Worm (Caenorhabditis elegans) whole organism, young adult: ENCODE data around the gene C18H9.5.

ENCODE experiments used
- B0019.2 ChIP-seq: fragments of 200-800 bp; sonication (Bioruptor generic); conservative IDR thresholded peaks from 2 replicates; pipeline ENCODE4 v1.3.6; 2022; ENCODE audit warnings: missing genetic modification reagents, missing genetic modification characterization, missing compliant biosample characterization
- D2030.7 ChIP-seq: fragments of 200-800 bp; sonication (Bioruptor generic); IDR thresholded peaks from 2 replicates; pipeline ENCODE4 v1.3.6; 2022; ENCODE audit warnings: missing genetic modification reagents, missing genetic modification characterization, missing compliant biosample characterization
- F49E8.2 ChIP-seq: sonication (generic microtip); optimal IDR thresholded peaks from 3 replicates; lab custom pipeline; 2017; ENCODE audit warnings: missing genetic modification characterization, mild to moderate bottlenecking, missing compliant biosample characterization, antibody characterized with exemption, moderate library complexity; ENCODE audit not compliant: insufficient read depth
- Y53G8AR.9 ChIP-seq: fragments of 200-800 bp; sonication (Bioruptor generic); conservative IDR thresholded peaks from 2 replicates; pipeline ENCODE4 v1.3.6; 2022; ENCODE audit warnings: missing genetic modification reagents, missing genetic modification characterization, missing compliant biosample characterization
- Y56A3A.18 ChIP-seq: fragments of 200-800 bp; sonication (Bioruptor generic); IDR thresholded peaks from 2 replicates; pipeline ENCODE4 v1.3.6; 2022; ENCODE audit warnings: missing genetic modification reagents, missing genetic modification characterization, missing compliant biosample characterization
- ZK185.1 ChIP-seq: sonication (generic microtip); optimal IDR thresholded peaks from 2 replicates; lab custom pipeline; 2016; ENCODE audit warnings: mild to moderate bottlenecking, missing genetic modification characterization, missing compliant biosample characterization; ENCODE audit not compliant: poor library complexity, severe bottlenecking
- atf-7 ChIP-seq: sonication (generic microtip); optimal IDR thresholded peaks from 2 replicates; lab custom pipeline; 2017; ENCODE audit warnings: mild to moderate bottlenecking, missing genetic modification characterization, missing compliant biosample characterization
- cebp-1 ChIP-seq, 2 experiments: fragments of 200-800 bp in 1 of 2; sonication (Bioruptor generic) in 1 of 2; sonication (generic microtip) in 1 of 2; IDR thresholded peaks in 1 of 2; optimal IDR thresholded peaks in 1 of 2; 2 replicates each; pipeline versions ENCODE4 v1.3.6 to Lab custom; 2017 to 2022; ENCODE audit warnings: missing compliant biosample characterization in 2 of 2, missing genetic modification characterization in 2 of 2, mild to moderate bottlenecking in 1 of 2, missing genetic modification reagents in 1 of 2, moderate library complexity in 1 of 2
- ceh-58 ChIP-seq: fragments of 200-800 bp; sonication (Bioruptor generic); IDR thresholded peaks from 2 replicates; pipeline ENCODE4 v1.3.6; 2022; ENCODE audit warnings: missing genetic modification characterization, missing compliant biosample characterization
- dox-1 ChIP-seq: fragments of 200-800 bp; sonication (Bioruptor generic); IDR thresholded peaks from 2 replicates; pipeline ENCODE4 v1.3.6; 2022; ENCODE audit warnings: missing genetic modification reagents, missing genetic modification characterization, missing compliant biosample characterization
- egl-18 ChIP-seq: fragments of 200-800 bp; sonication (Bioruptor generic); IDR thresholded peaks from 2 replicates; pipeline ENCODE4 v1.3.6; 2022; ENCODE audit warnings: missing genetic modification reagents, missing genetic modification characterization, missing compliant biosample characterization
- egrh-3 ChIP-seq: fragments of 200-800 bp; sonication (Bioruptor generic); IDR thresholded peaks from 2 replicates; pipeline ENCODE4 v1.3.6; 2022; ENCODE audit warnings: missing genetic modification reagents, missing genetic modification characterization, missing compliant biosample characterization
- ets-4 ChIP-seq: fragments of 200-800 bp; sonication (Bioruptor generic); optimal IDR thresholded peaks from 2 replicates; lab custom pipeline; 2018; ENCODE audit warnings: mild to moderate bottlenecking, missing genetic modification characterization, missing compliant biosample characterization
- gei-17 ChIP-seq: fragments of 200-800 bp; sonication (Bioruptor generic); optimal IDR thresholded peaks from 2 replicates; lab custom pipeline; 2018; ENCODE audit warnings: mild to moderate bottlenecking, missing genetic modification characterization, missing compliant biosample characterization
- hlh-12 ChIP-seq: sonication (generic microtip); optimal IDR thresholded peaks from 2 replicates; lab custom pipeline; 2016; ENCODE audit warnings: missing genetic modification characterization, missing compliant biosample characterization
- hmg-1.2 ChIP-seq: fragments of 200-800 bp; sonication (Bioruptor generic); IDR thresholded peaks from 2 replicates; pipeline ENCODE4 v1.3.6; 2022; ENCODE audit warnings: missing genetic modification reagents, missing genetic modification characterization, missing compliant biosample characterization
- hrde-1 ChIP-seq: sonication (generic microtip); optimal IDR thresholded peaks from 2 replicates; lab custom pipeline; 2016; ENCODE audit warnings: missing genetic modification characterization, mild to moderate bottlenecking, missing compliant biosample characterization, moderate library complexity, missing genotype, missing genetic modification reagents, borderline replicate concordance
- lsy-27 ChIP-seq: sonication (generic microtip); optimal IDR thresholded peaks from 2 replicates; lab custom pipeline; 2017; ENCODE audit warnings: missing genetic modification characterization, mild to moderate bottlenecking, missing compliant biosample characterization, antibody characterized with exemption, missing genotype, borderline replicate concordance; ENCODE audit not compliant: insufficient read depth
- madf-8 ChIP-seq: fragments of 200-800 bp; sonication (Bioruptor generic); conservative IDR thresholded peaks from 2 replicates; pipeline ENCODE4 v1.3.6; 2022; ENCODE audit warnings: missing genetic modification reagents, missing genetic modification characterization, missing compliant biosample characterization
- mxl-1 ChIP-seq: sonication (generic microtip); optimal IDR thresholded peaks from 2 replicates; lab custom pipeline; 2016; ENCODE audit warnings: missing genetic modification characterization, missing compliant biosample characterization
- nhr-80 ChIP-seq: sonication (generic microtip); optimal IDR thresholded peaks from 2 replicates; lab custom pipeline; 2016; ENCODE audit warnings: missing genetic modification characterization, missing compliant biosample characterization
- pbrm-1 ChIP-seq: fragments of 200-800 bp; sonication (Bioruptor generic); IDR thresholded peaks from 2 replicates; pipeline ENCODE4 v1.3.6; 2022; ENCODE audit warnings: missing genetic modification reagents, missing genetic modification characterization, missing compliant biosample characterization
- repo-1 ChIP-seq: sonication (generic microtip); optimal IDR thresholded peaks from 2 replicates; lab custom pipeline; 2017; ENCODE audit warnings: mild to moderate bottlenecking, missing genetic modification characterization, missing compliant biosample characterization
- somi-1 ChIP-seq: fragments of 200-800 bp; sonication (Bioruptor generic); optimal IDR thresholded peaks from 2 replicates; lab custom pipeline; 2018; ENCODE audit warnings: mild to moderate bottlenecking, missing genetic modification characterization, missing compliant biosample characterization
- sptf-2 ChIP-seq: fragments of 200-800 bp; sonication (Bioruptor generic); optimal IDR thresholded peaks from 2 replicates; lab custom pipeline; 2018; ENCODE audit warnings: mild to moderate bottlenecking, missing genetic modification characterization, missing compliant biosample characterization
- tlf-1 ChIP-seq: fragments of 200-800 bp; sonication (Bioruptor generic); optimal IDR thresholded peaks from 2 replicates; lab custom pipeline; 2018; ENCODE audit warnings: mild to moderate bottlenecking, missing genetic modification characterization, missing compliant biosample characterization
- zfh-2 ChIP-seq: fragments of 200-800 bp; sonication (Bioruptor generic); conservative IDR thresholded peaks from 2 replicates; pipeline ENCODE4 v1.3.6; 2022; ENCODE audit warnings: missing genetic modification reagents, missing genetic modification characterization, missing compliant biosample characterization
- zim-3 ChIP-seq: sonication (generic microtip); optimal IDR thresholded peaks from 2 replicates; lab custom pipeline; 2017; ENCODE audit warnings: mild to moderate bottlenecking, missing genetic modification characterization, moderate library complexity, missing compliant biosample characterization
- ztf-22 ChIP-seq: fragments of 200-800 bp; sonication (Bioruptor generic); optimal IDR thresholded peaks from 2 replicates; lab custom pipeline; 2018; ENCODE audit warnings: mild to moderate bottlenecking, missing genetic modification characterization, moderate library complexity, missing compliant biosample characterization

Gene C18H9.5

ce11 chrII:6708980-6709379 is 13.6 kb upstream of the C18H9.5 start:
- TF ChIP-seq cebp-1 (GFP tag; IDR thresholded peaks at IDR 0.05; lab: Robert Waterston, UW): no peak
- no peak for TF ChIP-seq cebp-1 (tag; optimal IDR thresholded peaks at IDR 0.05; lab: Kevin White, UChicago)
- no peak for TF ChIP-seq zim-3 (tag; lab: Kevin White, UChicago)
- no peak for TF ChIP-seq repo-1 (tag; lab: Kevin White, UChicago)
- TF ChIP-seq dox-1 (GFP tag; lab: Robert Waterston, UW): no peak
- no peak for TF ChIP-seq lsy-27 (tag; lab: Kevin White, UChicago)
- TF ChIP-seq ZK185.1: no peak
- TF ChIP-seq zfh-2 (GFP tag; lab: Robert Waterston, UW): peak; percentile 26; the same call in 1 of the 2 replicates
- TF ChIP-seq hmg-1.2 (GFP tag; lab: Robert Waterston, UW): 0 out of 2 replicates have a peak, but pooled peaks have one; percentile 17
- no peak for TF ChIP-seq Y53G8AR.9 (GFP tag; lab: Robert Waterston, UW)
- TF ChIP-seq madf-8: no peak

ce11 chrII:6707496-6708260 is 12.3 kb upstream of the C18H9.5 start:
- TF ChIP-seq hmg-1.2 (GFP tag; lab: Robert Waterston, UW): peak; percentile 51; the same call in 1 of the 2 replicates
- no peak for TF ChIP-seq nhr-80 (tag; lab: Kevin White, UChicago)
- peak; percentile 21 for TF ChIP-seq somi-1 (GFP tag; lab: Kevin White, UChicago)
- TF ChIP-seq, all 124 proteins: peak for 2

- TF ChIP-seq F49E8.2: no peak
Observed at ce11 chrII:6706552-6707091, 11.3 kb upstream of the C18H9.5 start.

- no peak for TF ChIP-seq B0019.2
- TF ChIP-seq hlh-12 (tag; lab: Kevin White, UChicago): no peak
- TF ChIP-seq egrh-3 (GFP tag; lab: Robert Waterston, UW): no peak
- no peak for TF ChIP-seq D2030.7 (GFP tag; lab: Robert Waterston, UW)
- no peak for TF ChIP-seq Y56A3A.18 (GFP tag; lab: Robert Waterston, UW)
- TF ChIP-seq tlf-1 (GFP tag; lab: Kevin White, UChicago): no peak
- no peak for TF ChIP-seq gei-17 (GFP tag; lab: Kevin White, UChicago)
- TF ChIP-seq ZK185.1: no peak
- no peak for TF ChIP-seq ceh-58 (GFP tag; lab: Robert Waterston, UW)
- TF ChIP-seq pbrm-1: no peak
Observed at ce11 chrII:6705593-6706228, 10.3 kb upstream of the C18H9.5 start, which contains the start of gene rpy-1. Gene rpy-1 (minus strand): TSS chrII:6705643.

- TF ChIP-seq egl-18 (GFP tag; lab: Robert Waterston, UW): no peak
- peak; percentile 86 for TF ChIP-seq nhr-80 (tag; lab: Kevin White, UChicago)
- TF ChIP-seq ets-4 (GFP tag; lab: Kevin White, UChicago): peak; percentile 19
- no peak for TF ChIP-seq sptf-2
- TF ChIP-seq mxl-1 (tag; lab: Kevin White, UChicago): no peak
- TF ChIP-seq atf-7 (tag; lab: Kevin White, UChicago): peak; percentile 30
- TF ChIP-seq ztf-22: peak; percentile 30
- no peak for TF ChIP-seq hrde-1 (tag; lab: Kevin White, UChicago)
Observed at ce11 chrII:6701497-6701896, 6.1 kb upstream of the C18H9.5 start, which contains the start of gene C18H9.6. Gene C18H9.6 (minus strand): TSS chrII:6701625.
